Fruit fly (Drosophila melanogaster) whole organism, wandering third instar larva: ENCODE data around the gene CG34337.

ENCODE experiments used
- Hnf4 ChIP-seq: fragments of 200-800 bp; sonication (Bioruptor generic); optimal IDR thresholded peaks from 2 replicates; lab custom pipeline; 2016; ENCODE audit warnings: missing biosample characterization, mild to moderate bottlenecking, missing genetic modification characterization
- Hr78 ChIP-seq: fragments of >200 bp; optimal IDR thresholded peaks from 2 replicates; lab custom pipeline; 2017; ENCODE audit warnings: missing biosample characterization, missing genetic modification characterization
- Mio ChIP-seq: sonication (Bioruptor generic); optimal IDR thresholded peaks from 2 replicates; lab custom pipeline; 2016; ENCODE audit warnings: missing biosample characterization, missing genetic modification characterization
- Myc ChIP-seq: fragments of >200 bp; optimal IDR thresholded peaks from 2 replicates; lab custom pipeline; 2017
- Vsx2 ChIP-seq: fragments of 200-300, 225-300 bp; sonication (Bioruptor generic); optimal IDR thresholded peaks from 2 replicates; lab custom pipeline; 2018; ENCODE audit warnings: missing biosample characterization, missing genetic modification characterization; ENCODE audit not compliant: partially characterized antibody
- dl ChIP-seq, 2 experiments: fragments of 175-275, 200-275 bp in 1 of 2; fragments of 200-275 bp in 1 of 2; sonication (Bioruptor generic); optimal IDR thresholded peaks; lab custom pipeline; 2018; ENCODE audit warnings: mild to moderate bottlenecking in 2 of 2, missing biosample characterization in 2 of 2, missing genetic modification characterization in 2 of 2, moderate library complexity in 2 of 2; ENCODE audit not compliant: partially characterized antibody in 2 of 2, insufficient read depth in 1 of 2
- dmrt93B ChIP-seq: fragments of 200-800 bp; sonication (Bioruptor generic); optimal IDR thresholded peaks from 2 replicates; lab custom pipeline; 2018; ENCODE audit warnings: missing biosample characterization, mild to moderate bottlenecking, missing genetic modification characterization
- fru ChIP-seq: fragments of 200-800 bp; sonication (Bioruptor generic); optimal IDR thresholded peaks from 3 replicates; lab custom pipeline; 2016; ENCODE audit warnings: missing biosample characterization, mild to moderate bottlenecking, missing genetic modification characterization
- h ChIP-seq: fragments of 200-800 bp; sonication (Bioruptor generic); optimal IDR thresholded peaks from 3 replicates; lab custom pipeline; 2016; ENCODE audit warnings: missing biosample characterization, mild to moderate bottlenecking, missing genetic modification characterization
- jim ChIP-seq: fragments of 175-275, 200-325 bp; sonication (Bioruptor generic); optimal IDR thresholded peaks from 2 replicates; lab custom pipeline; 2016; ENCODE audit warnings: missing biosample characterization, mild to moderate bottlenecking, missing genetic modification characterization
- pan ChIP-seq: fragments of >200 bp; optimal IDR thresholded peaks from 2 replicates; lab custom pipeline; 2017
- psq ChIP-seq: fragments of 200-800 bp; sonication (Bioruptor generic); optimal IDR thresholded peaks from 3 replicates; lab custom pipeline; 2017; ENCODE audit warnings: missing biosample characterization, mild to moderate bottlenecking, missing genetic modification characterization, moderate library complexity
- usp ChIP-seq: fragments of >200 bp; optimal IDR thresholded peaks from 2 replicates; lab custom pipeline; 2017; ENCODE audit warnings: missing biosample characterization, missing genetic modification characterization

DNA sequence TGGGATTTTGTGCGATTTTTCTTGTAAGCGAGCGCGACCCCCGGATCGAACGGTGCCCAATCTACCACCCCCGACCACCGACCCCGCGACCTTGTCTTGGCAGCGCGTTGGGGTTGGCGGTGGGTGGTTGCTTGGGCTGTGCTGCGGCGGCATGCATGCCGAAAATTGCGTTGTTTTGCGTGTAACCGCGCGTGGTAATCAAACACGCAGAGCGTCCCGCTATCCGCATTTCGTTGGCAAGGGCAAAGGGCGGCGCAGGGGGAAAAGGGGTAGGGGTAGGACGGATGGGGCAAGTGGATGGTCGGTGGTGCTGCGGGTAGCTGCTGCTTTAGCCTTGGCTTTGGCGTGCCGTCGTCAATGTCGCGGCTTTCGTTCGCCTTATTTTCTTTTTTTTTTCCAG is 15.3 kb downstream of the CG34337 start:
- TF ChIP-seq Hr78 (GFP tag; lab: Kevin White, UChicago) (no peak), Mio (GFP tag; lab: Kevin White, UChicago) (no peak), psq (no peak), h (GFP tag; lab: Kevin White, UChicago) (no peak), Hnf4 (no peak), pan (lab: Kevin White, UChicago) (no peak), dl (GFP tag; optimal IDR thresholded peaks at IDR 0.05; lab: Kevin White, UChicago; ENCODE audit: insufficient read depth in 1 of 2, partially characterized antibody in 2 of 2) (no peak), usp (no peak), Myc (lab: Kevin White, UChicago) (no peak), Vsx2 (GFP tag; lab: Kevin White, UChicago) (no peak), fru (no peak), dmrt93B (GFP tag; lab: Kevin White, UChicago) (no peak), jim (GFP tag; lab: Kevin White, UChicago) (no peak)
